Worm (Caenorhabditis elegans) whole organism, L2 larva: Measurements from ENCODE around the gene hmp-1.

Source experiments
- C34F6.9 ChIP-seq: fragments of 150-350 bp; optimal IDR thresholded peaks from 2 replicates; lab custom pipeline; 2014; ENCODE audit warnings: missing biosample characterization, missing genetic modification characterization
- alr-1 ChIP-seq: fragments of 150-350 bp; optimal IDR thresholded peaks from 2 replicates; lab custom pipeline; 2014; ENCODE audit warnings: missing biosample characterization, missing genetic modification characterization
- aly-2 ChIP-seq: fragments of 150-350 bp; optimal IDR thresholded peaks from 2 replicates; lab custom pipeline; 2014; ENCODE audit warnings: missing biosample characterization, missing genetic modification characterization
- ama-1 ChIP-seq: fragments of 150-350 bp; optimal IDR thresholded peaks from 2 replicates; lab custom pipeline; 2018; ENCODE audit warnings: inconsistent platforms
- elt-1 ChIP-seq: fragments of 150-350 bp; optimal IDR thresholded peaks from 2 replicates; lab custom pipeline; 2014; ENCODE audit warnings: missing biosample characterization, missing genetic modification characterization
- lsy-2 ChIP-seq, 2 experiments: fragments of 150-350 bp in 1 of 2; sonication (generic microtip) in 1 of 2; optimal IDR thresholded peaks; 2 replicates each; lab custom pipeline; 2014 to 2017; ENCODE audit warnings: missing biosample characterization in 2 of 2, missing genetic modification characterization in 2 of 2
- nhr-10 ChIP-seq: sonication (generic microtip); optimal IDR thresholded peaks from 2 replicates; lab custom pipeline; 2017; ENCODE audit warnings: missing biosample characterization, missing genetic modification characterization
- nhr-11 ChIP-seq: fragments of 150-350 bp; optimal IDR thresholded peaks from 2 replicates; lab custom pipeline; 2014; ENCODE audit warnings: missing biosample characterization, missing genetic modification characterization
- nhr-6 ChIP-seq: fragments of 150-350 bp; optimal IDR thresholded peaks from 2 replicates; lab custom pipeline; 2014; ENCODE audit warnings: missing biosample characterization, missing genetic modification characterization
- snpc-4 ChIP-seq: fragments of 150-350 bp; optimal IDR thresholded peaks from 2 replicates; lab custom pipeline; 2014; ENCODE audit warnings: missing biosample characterization, missing genetic modification characterization
- unc-62 ChIP-seq: fragments of 150-350 bp; optimal IDR thresholded peaks from 2 replicates; lab custom pipeline; 2014; ENCODE audit warnings: missing biosample characterization, missing genetic modification reagents, missing genetic modification characterization
- ztf-11 ChIP-seq: sonication (generic microtip); optimal IDR thresholded peaks from 2 replicates; lab custom pipeline; 2017; ENCODE audit warnings: missing biosample characterization, missing genetic modification characterization

DNA sequence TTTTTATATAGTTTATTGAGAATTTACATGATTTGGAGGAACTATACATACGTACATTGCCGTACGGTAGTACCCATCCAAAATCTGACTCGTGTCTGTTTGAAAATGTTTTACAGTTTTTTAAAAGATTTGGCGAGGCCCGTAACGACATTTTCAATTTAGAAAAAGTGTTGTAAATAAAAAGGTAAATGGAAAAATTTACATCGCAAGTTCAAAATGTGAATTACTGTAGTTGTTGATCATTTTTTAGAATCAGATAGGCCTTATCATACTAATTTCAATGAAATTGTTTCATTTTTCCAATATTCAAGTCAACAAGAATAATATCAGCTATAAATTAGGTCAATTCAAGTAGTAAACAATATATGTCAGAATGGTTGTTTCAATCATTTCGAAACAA lies 17.1 kb downstream of the hmp-1 start, which contains the start of gene R13H4.6:
- no peak for TF ChIP-seq aly-2
- TF ChIP-seq nhr-10 = no peak
- TF ChIP-seq alr-1 = no peak
- no peak for TF ChIP-seq snpc-4 (tag; lab: Kevin White, UChicago)
- no peak for TF ChIP-seq elt-1 (tag; lab: Kevin White, UChicago)
- TF ChIP-seq ama-1 = no peak
- no peak for TF ChIP-seq ztf-11 (tag; lab: Kevin White, UChicago)
- TF ChIP-seq lsy-2 (tag; optimal IDR thresholded peaks at IDR 0.05; lab: Kevin White, UChicago) = no peak
- no peak for TF ChIP-seq nhr-11 (tag; lab: Kevin White, UChicago)
- no peak for TF ChIP-seq unc-62 (GFP tag; lab: Kevin White, UChicago)
- TF ChIP-seq nhr-6 (tag; lab: Kevin White, UChicago) = no peak
- no peak for TF ChIP-seq C34F6.9 (tag; lab: Kevin White, UChicago)
